Fruit fly (Drosophila melanogaster): ENCODE results near the gene CG8003.

Gene CG8003

dm6 chr3L:10630885-10631359, 30.4 kb upstream of the CG8003 start, which contains the start of the genes CG42535, CG34001 and hay:
Gene CG42535 (minus strand): TSS chr3L:10630935.
Gene CG34001 (plus strand): TSS chr3L:10631079.
Gene hay (plus strand): TSS chr3L:10631079.
- TF ChIP-seq rn (GFP tag; IDR thresholded peaks at IDR 0.05), result no peak
- peak; percentile 34 for TF ChIP-seq D1 (tag; optimal IDR thresholded peaks at IDR 0.05)

DNA sequence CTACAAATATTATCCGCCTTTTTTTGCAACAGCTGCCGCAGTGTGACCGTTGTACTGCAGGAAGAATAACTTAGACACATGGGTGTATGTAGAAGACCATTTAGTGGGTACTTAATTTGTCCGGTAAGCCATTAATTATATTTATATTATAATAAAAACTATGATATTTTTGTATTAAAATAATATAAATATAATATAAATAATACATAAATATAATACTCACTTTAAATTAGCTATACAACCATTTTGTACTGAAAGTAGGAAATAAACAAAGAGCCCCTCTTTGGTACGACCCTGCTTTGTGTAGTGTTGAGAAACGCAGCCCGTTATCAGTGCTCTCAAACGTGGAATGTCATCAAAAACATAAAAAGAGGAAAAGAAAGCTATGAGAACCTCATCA, 23.5 kb upstream of the CG8003 start, which contains the start of gene Cnep1r2:
TSS of gene Cnep1r2 (plus strand) at position 328 of the 400 bp plus-strand sequence.
- TF ChIP-seq CG8159 (tag; optimal IDR thresholded peaks at IDR 0.05), result peak; percentile 97
- TF ChIP-seq CG8301 (tag; optimal IDR thresholded peaks at IDR 0.05), result peak; percentile 87
- peak; percentile 93 for TF ChIP-seq Snoo (tag; optimal IDR thresholded peaks at IDR 0.05)
- peak; percentile 95 for TF ChIP-seq CG9948 (tag; optimal IDR thresholded peaks at IDR 0.05)
- TF ChIP-seq Ets98B (GFP tag; IDR thresholded peaks at IDR 0.05), result peak; percentile 85
- TF ChIP-seq CG14655 (GFP tag; optimal IDR thresholded peaks at IDR 0.05), result peak; percentile 92
- TF ChIP-seq gl (tag; optimal IDR thresholded peaks at IDR 0.05), result peak; percentile 65
- peak; percentile 84 for TF ChIP-seq D1 (tag; optimal IDR thresholded peaks at IDR 0.05)
- TF ChIP-seq CG13204 (GFP tag; optimal IDR thresholded peaks at IDR 0.05), result no peak
- peak; percentile 86 for TF ChIP-seq fd96Ca (GFP tag; IDR thresholded peaks at IDR 0.05)
- no peak for TF ChIP-seq Pif1A (GFP tag; optimal IDR thresholded peaks at IDR 0.05)
- peak; percentile 95 for TF ChIP-seq CG17806 (tag; optimal IDR thresholded peaks at IDR 0.05)
- peak; percentile 97 for TF ChIP-seq CG15710 (tag; optimal IDR thresholded peaks at IDR 0.05)
- TF ChIP-seq CG32121 (GFP tag; IDR thresholded peaks at IDR 0.05), result peak; percentile 91
- peak; percentile 76 for TF ChIP-seq CG12605 (GFP tag; IDR thresholded peaks at IDR 0.05)
- TF ChIP-seq CG10348 (GFP tag; IDR thresholded peaks at IDR 0.05), result peak; percentile 74; the same call in 1 of the 2 replicates
- no peak for TF ChIP-seq EcR (GFP tag; optimal IDR thresholded peaks at IDR 0.05)
- TF ChIP-seq CG34367 (tag; optimal IDR thresholded peaks at IDR 0.05), result peak; percentile 86
- TF ChIP-seq Pif1B (GFP tag; optimal IDR thresholded peaks at IDR 0.05), result peak; percentile 86
- TF ChIP-seq rn (GFP tag; IDR thresholded peaks at IDR 0.05), result peak; percentile 85
- peak; percentile 94 for TF ChIP-seq CG4496 (GFP tag; IDR thresholded peaks at IDR 0.05)

- TF ChIP-seq CG8301 (tag; optimal IDR thresholded peaks at IDR 0.05) (no peak), CG14655 (GFP tag; optimal IDR thresholded peaks at IDR 0.05) (no peak), CG12605 (GFP tag; IDR thresholded peaks at IDR 0.05) (no peak), Ets98B (GFP tag; IDR thresholded peaks at IDR 0.05) (no peak), CG10348 (GFP tag; IDR thresholded peaks at IDR 0.05) (no peak), D1 (tag; optimal IDR thresholded peaks at IDR 0.05) (no peak), CG34367 (tag; optimal IDR thresholded peaks at IDR 0.05) (no peak), fd96Ca (GFP tag; IDR thresholded peaks at IDR 0.05) (no peak), Pif1B (GFP tag; optimal IDR thresholded peaks at IDR 0.05) (no peak), EcR (GFP tag; optimal IDR thresholded peaks at IDR 0.05) (no peak), Pif1A (GFP tag; optimal IDR thresholded peaks at IDR 0.05) (no peak)
These were observed 21.8 kb upstream of the CG8003 start, which contains the start of gene CG18628 for dm6 chr3L:10639440-10639839. Gene CG18628 (plus strand): TSS chr3L:10639740.

- TF ChIP-seq CG10348 (GFP tag; IDR thresholded peaks at IDR 0.05), result no peak
- no peak for TF ChIP-seq CG8159 (tag; optimal IDR thresholded peaks at IDR 0.05)
- TF ChIP-seq CG34367 (tag; optimal IDR thresholded peaks at IDR 0.05), result no peak
- TF ChIP-seq fd96Ca (GFP tag; IDR thresholded peaks at IDR 0.05), result no peak
- TF ChIP-seq Ets98B (GFP tag; IDR thresholded peaks at IDR 0.05), result no peak
- TF ChIP-seq Snoo (tag; optimal IDR thresholded peaks at IDR 0.05), result no peak
- TF ChIP-seq gl (tag; optimal IDR thresholded peaks at IDR 0.05), result no peak
- no peak for TF ChIP-seq CG9948 (tag; optimal IDR thresholded peaks at IDR 0.05)
- TF ChIP-seq Pif1B (GFP tag; optimal IDR thresholded peaks at IDR 0.05), result no peak
- TF ChIP-seq Pif1A (GFP tag; optimal IDR thresholded peaks at IDR 0.05), result no peak
These were observed 19.7 kb upstream of the CG8003 start, which contains the start of gene CG14154 for dm6 chr3L:10641589-10641988. Gene CG14154 (plus strand): TSS chr3L:10641889.

dm6 chr3L:10643228-10643627, 18.0 kb upstream of the CG8003 start, which contains the start of gene CG14153:
Gene CG14153 (plus strand): TSS chr3L:10643528.
- TF ChIP-seq Pif1B (GFP tag; optimal IDR thresholded peaks at IDR 0.05) (no peak), D1 (tag; optimal IDR thresholded peaks at IDR 0.05) (no peak), CG13204 (GFP tag; optimal IDR thresholded peaks at IDR 0.05) (no peak)

DNA sequence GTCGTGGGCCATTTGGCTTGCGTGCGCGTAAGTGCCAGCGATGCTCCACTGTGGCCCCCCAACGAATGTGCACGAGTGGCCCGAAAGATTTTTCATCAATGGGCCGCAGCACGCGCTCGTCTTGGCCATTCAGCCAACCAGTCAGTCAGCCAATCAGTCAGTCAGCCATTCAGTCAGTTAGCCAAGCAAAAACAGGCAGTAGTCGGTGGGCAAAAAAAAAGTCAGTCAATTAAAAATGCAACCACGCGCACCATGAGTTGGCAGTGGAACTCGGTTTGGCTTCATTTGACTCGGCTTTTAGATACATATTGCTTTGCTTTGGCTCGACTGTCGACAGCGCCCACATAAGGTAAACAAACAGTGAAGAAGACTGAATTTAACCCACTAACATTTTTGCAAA, 15.3 kb upstream of the CG8003 start:
- TF ChIP-seq CG9948 (tag; optimal IDR thresholded peaks at IDR 0.05) (no peak), CG4496 (GFP tag; IDR thresholded peaks at IDR 0.05) (0 out of 3 replicates have a peak, but pooled peaks have one; percentile 54)

DNA sequence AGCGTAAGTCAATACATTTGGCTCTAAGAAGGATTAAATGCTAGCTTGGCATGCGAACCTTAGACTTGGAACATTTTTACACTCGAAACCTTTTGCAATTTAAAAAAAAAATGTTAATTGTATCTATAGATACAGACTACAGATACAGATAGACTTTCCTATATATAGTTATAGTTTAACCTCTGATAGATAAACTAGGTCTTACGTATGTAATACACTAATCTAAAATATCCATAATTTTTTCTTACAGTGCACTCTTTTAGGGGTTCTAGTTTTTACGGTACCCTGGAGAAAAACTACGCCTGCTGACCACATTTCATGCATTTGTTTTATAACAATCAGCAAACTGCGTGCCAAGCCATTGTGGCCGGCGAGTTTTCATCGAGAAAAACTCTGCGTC, 14.1 kb upstream of the CG8003 start:
- TF ChIP-seq CG8159 (tag; optimal IDR thresholded peaks at IDR 0.05) (no peak), Ets98B (GFP tag; IDR thresholded peaks at IDR 0.05) (no peak), CG4496 (GFP tag; IDR thresholded peaks at IDR 0.05) (no peak), CG14655 (GFP tag; optimal IDR thresholded peaks at IDR 0.05) (no peak)

All from whole organism, pupa.